Worm (Caenorhabditis elegans): ENCODE data around the gene spig-7.

The spig-7 gene

DNA sequence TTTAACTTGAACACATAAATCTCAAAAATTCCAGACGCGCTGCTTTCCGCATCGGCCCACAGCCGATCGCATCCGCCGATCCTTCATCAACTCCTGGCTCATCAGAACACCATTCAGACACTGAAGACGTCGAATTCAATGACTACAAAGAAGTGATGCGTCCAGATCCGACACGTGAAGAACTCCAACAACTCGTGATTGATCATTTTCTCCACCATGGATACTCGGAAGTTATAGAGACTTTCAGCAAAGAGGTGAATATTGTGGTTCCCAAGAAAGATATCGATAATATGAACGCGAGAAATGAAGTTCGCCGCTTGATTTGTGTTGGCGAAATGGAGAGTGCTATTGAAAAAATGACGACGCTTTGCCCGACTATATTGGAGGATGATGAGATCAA is 25.7 kb upstream of the spig-7 start:
- TF ChIP-seq him-1 (tag; optimal IDR thresholded peaks at IDR 0.05) = no peak
- no peak for TF ChIP-seq dao-5 (tag; optimal IDR thresholded peaks at IDR 0.05)
- TF ChIP-seq W03F9.2 (tag; optimal IDR thresholded peaks at IDR 0.05) = no peak

DNA sequence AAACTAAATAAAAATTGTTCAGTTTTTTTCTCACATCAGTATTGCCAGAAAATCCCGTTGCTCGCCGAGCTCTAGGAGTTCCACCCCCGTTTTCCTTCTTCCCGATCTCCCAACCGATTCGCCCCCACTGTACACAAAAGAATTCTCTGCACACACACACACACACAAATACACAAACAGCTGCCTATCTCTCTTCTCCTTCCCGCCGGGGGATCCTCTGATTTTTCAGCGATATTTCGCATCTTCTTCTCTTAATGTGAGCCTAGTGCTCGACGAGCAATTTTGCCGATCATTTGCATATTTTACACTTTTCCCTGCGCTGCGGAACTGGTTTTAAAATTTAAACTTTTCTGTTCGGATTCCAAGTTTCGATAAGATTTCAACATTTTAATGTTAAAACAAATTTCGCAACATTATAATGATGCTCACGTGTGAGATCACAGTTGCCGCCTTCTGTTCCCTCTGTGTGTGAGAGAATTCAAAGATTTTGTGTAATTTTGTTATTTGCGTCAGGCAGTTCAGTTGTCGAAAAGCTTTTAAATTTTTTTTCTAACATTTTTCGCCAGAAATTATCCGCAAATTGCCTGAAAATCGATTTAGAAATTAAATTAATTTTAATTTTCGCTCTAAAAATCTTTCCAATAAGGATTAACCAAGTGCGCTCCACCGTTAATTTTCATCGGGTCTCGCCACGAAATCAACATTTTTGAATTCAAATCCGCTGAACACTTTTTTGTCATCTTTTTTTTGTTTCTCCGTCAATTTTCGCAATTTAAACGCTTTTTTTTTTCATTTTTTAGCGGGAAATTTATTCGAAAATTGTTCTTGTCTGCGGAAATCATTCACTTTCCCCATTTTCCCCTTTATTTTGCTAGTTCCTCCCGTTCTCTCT is 23.2 kb upstream of the spig-7 start:
- TF ChIP-seq W03F9.2 (tag; optimal IDR thresholded peaks at IDR 0.05) (peak; percentile 45), him-1 (tag; optimal IDR thresholded peaks at IDR 0.05) (no peak)

ce11 chrV:1471977-1472376 is 22.6 kb upstream of the spig-7 start:
- no peak for TF ChIP-seq W03F9.2 (tag; optimal IDR thresholded peaks at IDR 0.05)
- no peak for TF ChIP-seq him-1 (tag; optimal IDR thresholded peaks at IDR 0.05)
- no peak for TF ChIP-seq dao-5 (tag; optimal IDR thresholded peaks at IDR 0.05)

DNA sequence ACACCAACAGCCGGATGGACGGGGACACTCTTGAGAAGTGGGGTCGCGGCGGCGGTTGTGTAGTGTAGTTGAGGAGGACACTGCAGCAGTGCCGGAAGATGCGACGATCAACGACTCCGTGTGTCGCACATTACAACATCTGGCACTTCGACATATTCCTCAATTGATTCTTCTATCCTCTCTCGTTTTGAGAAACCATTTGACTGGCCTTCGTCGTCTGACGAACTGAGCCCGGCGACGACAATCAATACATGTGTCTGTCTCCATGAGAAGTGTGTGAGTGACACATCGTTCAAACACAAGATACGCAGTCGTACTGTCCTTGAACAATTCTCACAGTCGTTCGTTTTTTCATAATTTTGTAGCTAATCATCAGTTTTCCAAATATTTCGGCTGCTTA is 22.0 kb upstream of the spig-7 start:
- TF ChIP-seq W03F9.2 (tag; optimal IDR thresholded peaks at IDR 0.05) = no peak
- no peak for TF ChIP-seq him-1 (tag; optimal IDR thresholded peaks at IDR 0.05)
- no peak for TF ChIP-seq dao-5 (tag; optimal IDR thresholded peaks at IDR 0.05)

DNA sequence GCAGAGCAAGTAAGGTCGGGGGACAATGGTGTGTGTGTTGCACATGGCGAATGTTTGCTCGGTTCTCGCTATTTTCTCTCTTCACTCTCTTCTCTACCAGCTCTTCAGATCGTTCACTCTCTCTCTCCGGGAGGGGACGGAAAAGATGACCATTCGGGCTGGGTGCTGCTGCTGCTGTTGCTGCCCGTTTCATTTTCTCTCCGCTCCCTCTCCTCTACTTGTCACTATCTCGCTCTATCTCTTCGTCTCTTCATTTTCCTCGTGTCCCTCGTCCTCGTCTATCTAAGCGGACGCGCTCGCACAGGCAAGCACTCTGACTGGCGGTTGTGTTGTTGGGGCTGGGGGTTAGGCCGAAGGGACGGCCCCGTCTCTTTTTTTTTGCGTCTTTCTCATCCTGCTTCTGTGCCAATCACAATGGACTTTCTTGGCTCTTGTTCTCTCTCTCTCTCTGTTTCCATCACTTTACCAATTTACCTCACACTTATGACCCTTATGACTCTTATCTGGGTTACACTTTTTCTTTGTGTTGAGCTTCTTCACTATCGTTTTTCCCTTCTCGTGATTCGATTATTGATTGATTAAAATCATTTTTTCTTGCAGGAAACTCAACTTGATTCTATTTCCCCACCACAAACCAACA is 20.0 kb upstream of the spig-7 start, which contains the start of the genes F53E2.2 and unc-60:
F53E2.2 (plus strand) TSS at position 601 of the 640 bp plus-strand sequence.
unc-60 (plus strand) TSS at position 601 of the 640 bp plus-strand sequence.
- TF ChIP-seq W03F9.2 (tag; optimal IDR thresholded peaks at IDR 0.05) (no peak), dao-5 (tag; optimal IDR thresholded peaks at IDR 0.05) (peak; percentile 54), him-1 (tag; optimal IDR thresholded peaks at IDR 0.05) (peak; percentile 85)

ce11 chrV:1476284-1476792 is 18.2 kb upstream of the spig-7 start:
- TF ChIP-seq W03F9.2 (tag; optimal IDR thresholded peaks at IDR 0.05) (no peak), dao-5 (tag; optimal IDR thresholded peaks at IDR 0.05) (no peak), him-1 (tag; optimal IDR thresholded peaks at IDR 0.05) (no peak)

- TF ChIP-seq him-1 (tag; optimal IDR thresholded peaks at IDR 0.05) (no peak), dao-5 (tag; optimal IDR thresholded peaks at IDR 0.05) (no peak), W03F9.2 (tag; optimal IDR thresholded peaks at IDR 0.05) (no peak)
These were observed 17.7 kb upstream of the spig-7 start for ce11 chrV:1476841-1477240.

DNA sequence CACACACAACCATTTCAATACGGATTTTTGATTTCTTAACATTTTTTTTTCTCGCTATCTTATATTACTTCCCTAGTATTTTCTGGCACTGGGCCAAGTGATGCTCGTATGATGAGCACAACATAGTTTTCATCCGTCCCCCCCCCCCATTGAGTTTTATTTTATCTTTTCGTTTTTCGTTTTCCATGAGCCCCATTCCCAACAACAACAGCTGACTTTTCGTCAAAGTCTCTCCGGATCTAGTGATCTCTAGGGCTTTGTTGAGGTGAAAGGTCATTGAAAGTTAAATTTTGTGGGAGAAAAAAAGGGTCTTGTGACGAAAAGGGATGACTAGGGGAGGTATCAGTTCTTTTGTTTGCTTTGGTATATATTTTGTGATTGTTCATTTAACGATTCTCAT is 13.7 kb upstream of the spig-7 start:
- TF ChIP-seq him-1 (tag; optimal IDR thresholded peaks at IDR 0.05) (no peak), W03F9.2 (tag; optimal IDR thresholded peaks at IDR 0.05) (no peak), dao-5 (tag; optimal IDR thresholded peaks at IDR 0.05) (no peak)

- TF ChIP-seq W03F9.2 (tag; optimal IDR thresholded peaks at IDR 0.05) (no peak), him-1 (tag; optimal IDR thresholded peaks at IDR 0.05) (no peak), dao-5 (tag; optimal IDR thresholded peaks at IDR 0.05) (no peak)
These were observed 12.8 kb upstream of the spig-7 start, which contains the start of gene C38C3.4 for ce11 chrV:1481742-1482141. C38C3.4 (plus strand) TSS chrV:1482042.

DNA sequence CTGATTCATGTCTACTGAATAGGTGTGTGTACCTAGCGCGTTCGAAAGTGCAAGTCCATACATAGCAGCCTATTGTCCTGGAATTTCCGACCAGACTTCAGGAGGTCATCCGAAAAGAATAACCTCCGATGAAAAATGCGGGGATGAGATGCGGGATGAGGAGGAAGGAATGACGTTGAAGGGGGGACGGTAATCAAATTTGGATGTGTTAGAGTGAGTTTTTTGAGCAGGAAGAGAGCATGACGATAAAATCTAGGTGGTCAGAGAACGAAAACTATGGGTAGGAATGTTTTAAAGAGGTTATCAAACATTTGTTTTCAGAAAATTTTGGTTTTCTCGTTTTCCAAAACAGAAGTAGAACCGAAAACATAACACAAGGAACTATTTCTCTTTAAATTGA is 8.5 kb upstream of the spig-7 start:
- TF ChIP-seq him-1 (tag; optimal IDR thresholded peaks at IDR 0.05) (no peak), W03F9.2 (tag; optimal IDR thresholded peaks at IDR 0.05) (no peak), dao-5 (tag; optimal IDR thresholded peaks at IDR 0.05) (no peak)

ce11 chrV:1487262-1487661 is 7.3 kb upstream of the spig-7 start:
- TF ChIP-seq him-1 (tag; optimal IDR thresholded peaks at IDR 0.05) (no peak), W03F9.2 (tag; optimal IDR thresholded peaks at IDR 0.05) (no peak), dao-5 (tag; optimal IDR thresholded peaks at IDR 0.05) (no peak)

- TF ChIP-seq him-1 (tag; optimal IDR thresholded peaks at IDR 0.05) = no peak
- TF ChIP-seq W03F9.2 (tag; optimal IDR thresholded peaks at IDR 0.05) = no peak
- no peak for TF ChIP-seq dao-5 (tag; optimal IDR thresholded peaks at IDR 0.05)
These were observed 5.9 kb upstream of the spig-7 start for ce11 chrV:1488642-1489041.

DNA sequence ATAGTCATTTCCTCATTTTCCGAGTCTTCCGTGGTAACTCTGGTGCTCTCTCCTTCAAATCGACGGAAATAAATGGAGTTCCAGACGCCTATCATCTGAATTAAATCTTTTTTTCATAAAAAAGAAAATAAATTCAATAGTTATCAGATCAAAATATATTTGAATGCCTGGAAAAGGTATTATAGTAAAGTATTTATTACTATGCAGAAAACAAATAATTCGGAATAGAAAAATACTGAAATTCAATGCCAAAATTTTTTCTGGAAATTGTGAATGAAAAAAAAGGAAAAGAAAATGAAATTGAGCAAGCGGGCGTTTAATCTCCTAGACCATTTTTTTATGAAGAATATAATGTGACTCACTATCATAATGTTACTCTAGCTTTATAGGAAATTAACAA is 3.1 kb upstream of the spig-7 start, which contains the start of gene C38C3.6:
C38C3.6 (minus strand) TSS at position 101 of the 400 bp plus-strand sequence.
- TF ChIP-seq him-1 (tag; optimal IDR thresholded peaks at IDR 0.05) (no peak), dao-5 (tag; optimal IDR thresholded peaks at IDR 0.05) (no peak), W03F9.2 (tag; optimal IDR thresholded peaks at IDR 0.05) (no peak)

DNA sequence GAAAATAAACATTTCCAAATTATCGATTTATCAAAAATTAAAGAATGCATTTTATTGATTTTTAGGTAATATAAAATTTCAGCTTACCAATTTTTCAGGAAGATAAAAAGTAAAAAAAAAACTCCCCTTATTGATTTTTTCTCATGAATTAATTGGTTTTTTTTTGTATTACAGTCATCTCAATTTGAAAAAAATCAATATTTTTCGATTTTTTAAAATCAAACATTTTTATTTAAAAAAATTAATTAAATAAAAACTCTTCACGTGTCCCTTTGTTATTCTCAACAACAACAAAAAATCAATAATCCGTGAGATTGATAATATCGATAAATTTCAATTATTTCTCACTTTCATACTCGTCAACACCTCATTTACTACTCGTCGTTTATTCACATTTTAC is 765 bp downstream of the spig-7 start, which contains the start of gene C38C3.3:
C38C3.3 (plus strand) TSS at position 301 of the 400 bp plus-strand sequence.
- TF ChIP-seq W03F9.2 (tag; optimal IDR thresholded peaks at IDR 0.05) (no peak), dao-5 (tag; optimal IDR thresholded peaks at IDR 0.05) (no peak), him-1 (tag; optimal IDR thresholded peaks at IDR 0.05) (no peak)
